Worm (Caenorhabditis elegans): ENCODE results near the gene irk-1.

The irk-1 gene

DNA sequence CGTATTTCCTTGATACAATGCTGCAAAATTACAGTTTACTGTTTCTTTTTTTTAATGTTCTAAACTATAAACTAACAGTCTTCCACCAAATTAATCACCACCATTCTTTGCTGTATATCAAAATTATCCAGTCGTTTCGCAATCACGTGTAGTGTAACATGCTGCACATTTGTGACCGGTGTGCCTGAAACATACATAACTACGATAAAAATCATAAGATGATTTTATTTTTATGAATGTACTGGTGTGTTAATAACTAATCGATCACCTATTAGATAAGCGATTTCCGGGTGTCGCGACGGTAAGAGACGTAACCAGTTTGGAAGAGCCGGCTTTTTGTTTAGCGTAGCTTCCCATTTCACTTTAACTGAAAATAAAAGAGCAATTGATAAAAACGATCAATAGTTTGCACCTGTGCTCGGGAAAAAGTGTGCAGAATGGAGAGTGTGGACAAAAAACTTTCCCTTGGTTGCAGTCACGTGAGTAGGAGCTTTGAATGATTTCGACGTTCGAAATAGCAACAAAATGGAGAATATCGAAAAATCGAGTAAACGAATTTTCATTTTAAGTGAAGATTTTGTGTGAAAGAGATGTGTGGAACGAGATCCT is 11.2 kb upstream of the irk-1 start, which contains the start of gene sgca-1:
TSS of gene sgca-1 (minus strand) at position 584 of the 609 bp plus-strand sequence.
- TF ChIP-seq dmd-9 (GFP tag; IDR thresholded peaks at IDR 0.05) (no peak), rbr-2 (tag; optimal IDR thresholded peaks at IDR 0.05) (no peak), nhr-77 (tag; optimal IDR thresholded peaks at IDR 0.05) (peak; percentile 71), mdt-29 (GFP tag; IDR thresholded peaks at IDR 0.05) (0 out of 2 replicates have a peak, but pooled peaks have one; percentile 21), ztf-7 (tag; optimal IDR thresholded peaks at IDR 0.05) (peak; percentile 6), ces-1 (GFP tag; optimal IDR thresholded peaks at IDR 0.05) (no peak), mep-1 (tag; optimal IDR thresholded peaks at IDR 0.05) (peak; percentile 13), nhr-111 (GFP tag; optimal IDR thresholded peaks at IDR 0.05) (no peak), ceh-28 (tag; optimal IDR thresholded peaks at IDR 0.05) (no peak), ZK546.5 (tag; optimal IDR thresholded peaks at IDR 0.05) (no peak), saeg-2 (GFP tag; IDR thresholded peaks at IDR 0.05) (no peak), ceh-20 (GFP tag; IDR thresholded peaks at IDR 0.05) (no peak), lin-1 (GFP tag; IDR thresholded peaks at IDR 0.05) (no peak), tra-1 (GFP tag; IDR thresholded peaks at IDR 0.05) (peak; percentile 47; the same call in 1 of the 2 replicates), daf-8 (GFP tag; IDR thresholded peaks at IDR 0.05) (no peak), T26A8.4 (GFP tag; IDR thresholded peaks at IDR 0.05) (no peak), fos-1 (tag; optimal IDR thresholded peaks at IDR 0.05) (no peak), duxl-1 (tag; optimal IDR thresholded peaks at IDR 0.05; ENCODE audit: poor library complexity) (no peak), nhr-48 (tag; optimal IDR thresholded peaks at IDR 0.05) (peak; percentile 56), daf-16 (GFP tag; optimal IDR thresholded peaks at IDR 0.05) (peak in 1 of 2 experiments; percentile 31), daf-16 (tag; optimal IDR thresholded peaks at IDR 0.05) (peak; percentile 85), ctbp-1 (GFP tag; IDR thresholded peaks at IDR 0.05) (no peak), D1046.2 (GFP tag; IDR thresholded peaks at IDR 0.05) (no peak), dve-1 (tag; optimal IDR thresholded peaks at IDR 0.05; ENCODE audit: insufficient read depth) (peak; percentile 78), hlh-11 (tag; optimal IDR thresholded peaks at IDR 0.05) (peak; percentile 75), skn-1 (tag; optimal IDR thresholded peaks at IDR 0.05) (no peak), F49E8.2 (tag; optimal IDR thresholded peaks at IDR 0.05; ENCODE audit: borderline replicate concordance) (no peak), arid-1 (GFP tag; conservative IDR thresholded peaks at IDR 0.05) (no peak), set-16 (GFP tag; IDR thresholded peaks at IDR 0.05) (no peak), sdz-12 (GFP tag; optimal IDR thresholded peaks at IDR 0.05) (no peak), spr-3 (GFP tag; optimal IDR thresholded peaks at IDR 0.05) (no peak), aha-1 (tag) (peak; percentile 53), cey-2 (tag; optimal IDR thresholded peaks at IDR 0.05; ENCODE audit: borderline replicate concordance, insufficient read depth) (no peak), hmg-1.1 (GFP tag; IDR thresholded peaks at IDR 0.05) (no peak), attf-4 (tag; optimal IDR thresholded peaks at IDR 0.05) (no peak), ama-1 (optimal IDR thresholded peaks at IDR 0.05) (no peak), fkh-10 (GFP tag; optimal IDR thresholded peaks at IDR 0.05) (no peak), hif-1 (tag; optimal IDR thresholded peaks at IDR 0.05) (no peak), madf-5 (GFP tag; IDR thresholded peaks at IDR 0.05) (no peak), R02D3.7 (tag; optimal IDR thresholded peaks at IDR 0.05) (no peak), nhr-25 (tag; optimal IDR thresholded peaks at IDR 0.05; ENCODE audit: borderline replicate concordance, insufficient read depth) (no peak), F10B5.3 (tag; optimal IDR thresholded peaks at IDR 0.05) (no peak), dmd-6 (GFP tag; IDR thresholded peaks at IDR 0.05) (peak; percentile 64), daf-12 (tag; optimal IDR thresholded peaks at IDR 0.05) (no peak), lim-7 (GFP tag; IDR thresholded peaks at IDR 0.05) (no peak), ceh-82 (tag; optimal IDR thresholded peaks at IDR 0.05) (no peak), F37D6.2 (tag; optimal IDR thresholded peaks at IDR 0.05) (no peak), ZK337.2 (GFP tag; IDR thresholded peaks at IDR 0.05) (no peak), lir-3 (tag; optimal IDR thresholded peaks at IDR 0.05) (no peak), ceh-62 (tag; optimal IDR thresholded peaks at IDR 0.05) (no peak), php-3 (GFP tag; IDR thresholded peaks at IDR 0.05) (peak; percentile 92)

Measured in whole organism, L4 larva.